Worm (Caenorhabditis elegans): ENCODE data around the gene gst-13.

ce11 chrII:9232923-9233322, 1.7 kb downstream of the gst-13 start, which contains the start of gene T26C5.2:
- no peak for TF ChIP-seq him-1 (tag; optimal IDR thresholded peaks at IDR 0.05)
- TF ChIP-seq W03F9.2 (tag; optimal IDR thresholded peaks at IDR 0.05) = no peak
